Worm (Caenorhabditis elegans) whole organism, L2 larva: ENCODE measurements around the gene srsx-33.
"Not testable (repeated sequence)": the region's sequence is repeated elsewhere in the genome, so short reads cannot be mapped to it uniquely, and the experiment has no call there.

Experiments used
- C34F6.9 ChIP-seq: fragments of 150-350 bp; optimal IDR thresholded peaks from 2 replicates; lab custom pipeline; 2014; ENCODE audit warnings: missing biosample characterization, missing genetic modification characterization
- Y55F3AM.14 ChIP-seq: fragments of 200-800 bp; sonication (Bioruptor generic); optimal IDR thresholded peaks from 2 replicates; lab custom pipeline; 2018; ENCODE audit warnings: mild to moderate bottlenecking, missing genetic modification characterization, missing compliant biosample characterization
- alr-1 ChIP-seq: fragments of 150-350 bp; optimal IDR thresholded peaks from 2 replicates; lab custom pipeline; 2014; ENCODE audit warnings: missing biosample characterization, missing genetic modification characterization
- aly-2 ChIP-seq: fragments of 150-350 bp; optimal IDR thresholded peaks from 2 replicates; lab custom pipeline; 2014; ENCODE audit warnings: missing biosample characterization, missing genetic modification characterization
- ama-1 ChIP-seq: fragments of 150-350 bp; optimal IDR thresholded peaks from 2 replicates; lab custom pipeline; 2018; ENCODE audit warnings: inconsistent platforms
- blmp-1 ChIP-seq: sonication (generic microtip); optimal IDR thresholded peaks from 2 replicates; lab custom pipeline; 2017; ENCODE audit warnings: missing genetic modification characterization, mild to moderate bottlenecking, missing compliant biosample characterization, antibody characterized with exemption, moderate library complexity; ENCODE audit not compliant: insufficient read depth
- ceh-82 ChIP-seq: fragments of 150-350 bp; optimal IDR thresholded peaks from 2 replicates; lab custom pipeline; 2014; ENCODE audit warnings: missing biosample characterization, missing genetic modification characterization
- crh-2 ChIP-seq: sonication (generic microtip); optimal IDR thresholded peaks from 2 replicates; lab custom pipeline; 2017; ENCODE audit warnings: missing biosample characterization, missing genetic modification characterization
- dmd-4 ChIP-seq: sonication (generic microtip); optimal IDR thresholded peaks from 2 replicates; lab custom pipeline; 2017; ENCODE audit warnings: missing biosample characterization, missing genetic modification characterization
- egl-27 ChIP-seq: sonication (generic microtip); optimal IDR thresholded peaks from 3 replicates; lab custom pipeline; 2017; ENCODE audit warnings: missing biosample characterization, missing genetic modification reagents, missing genetic modification characterization
- lin-39 ChIP-seq: fragments of 150-350 bp; optimal IDR thresholded peaks from 2 replicates; lab custom pipeline; 2014; ENCODE audit warnings: missing biosample characterization, missing genetic modification reagents, missing genetic modification characterization
- lsy-2 ChIP-seq, 2 experiments: fragments of 150-350 bp in 1 of 2; sonication (generic microtip) in 1 of 2; optimal IDR thresholded peaks; 2 replicates each; lab custom pipeline; 2014 to 2017; ENCODE audit warnings: missing biosample characterization in 2 of 2, missing genetic modification characterization in 2 of 2
- mab-5 ChIP-seq: fragments of 150-350 bp; optimal IDR thresholded peaks from 2 replicates; lab custom pipeline; 2014; ENCODE audit warnings: missing biosample characterization, missing genetic modification characterization
- mbf-1 ChIP-seq: sonication (generic microtip); optimal IDR thresholded peaks from 2 replicates; lab custom pipeline; 2017; ENCODE audit warnings: missing biosample characterization, missing genetic modification characterization
- nhr-10 ChIP-seq: sonication (generic microtip); optimal IDR thresholded peaks from 2 replicates; lab custom pipeline; 2017; ENCODE audit warnings: missing biosample characterization, missing genetic modification characterization
- nhr-11 ChIP-seq: fragments of 150-350 bp; optimal IDR thresholded peaks from 2 replicates; lab custom pipeline; 2014; ENCODE audit warnings: missing biosample characterization, missing genetic modification characterization
- nhr-21 ChIP-seq: fragments of 150-350 bp; optimal IDR thresholded peaks from 2 replicates; lab custom pipeline; 2014; ENCODE audit warnings: missing biosample characterization, missing genetic modification characterization
- nhr-23 ChIP-seq: fragments of 150-350 bp; optimal IDR thresholded peaks from 2 replicates; lab custom pipeline; 2014; ENCODE audit warnings: missing biosample characterization, missing genetic modification reagents, missing genetic modification characterization
- nhr-237 ChIP-seq: fragments of 150-350 bp; optimal IDR thresholded peaks from 2 replicates; lab custom pipeline; 2014; ENCODE audit warnings: missing biosample characterization, missing genetic modification characterization
- nhr-25 ChIP-seq: fragments of 150-350 bp; sonication (generic microtip); optimal IDR thresholded peaks from 3 replicates; lab custom pipeline; 2014; ENCODE audit warnings: missing biosample characterization, missing genetic modification characterization
- nhr-6 ChIP-seq: fragments of 150-350 bp; optimal IDR thresholded peaks from 2 replicates; lab custom pipeline; 2014; ENCODE audit warnings: missing biosample characterization, missing genetic modification characterization
- nhr-77 ChIP-seq: fragments of 150-350 bp; optimal IDR thresholded peaks from 2 replicates; lab custom pipeline; 2014; ENCODE audit warnings: missing biosample characterization, missing genetic modification characterization
- sma-3 ChIP-seq: sonication (generic microtip); optimal IDR thresholded peaks from 2 replicates; lab custom pipeline; 2016; ENCODE audit warnings: missing genetic modification reagents, missing genetic modification characterization, missing compliant biosample characterization
- sma-9 ChIP-seq, 2 experiments: fragments of 150-350 bp in 1 of 2; sonication (generic microtip) in 1 of 2; optimal IDR thresholded peaks; 2 replicates each; lab custom pipeline; 2014 to 2016; ENCODE audit warnings: missing genetic modification characterization in 2 of 2, mild to moderate bottlenecking in 1 of 2, missing biosample characterization in 1 of 2, missing compliant biosample characterization in 1 of 2, missing genetic modification reagents in 1 of 2, moderate library complexity in 1 of 2
- snpc-4 ChIP-seq: fragments of 150-350 bp; optimal IDR thresholded peaks from 2 replicates; lab custom pipeline; 2014; ENCODE audit warnings: missing biosample characterization, missing genetic modification characterization
- unc-55 ChIP-seq: fragments of 150-350 bp; sonication (generic microtip); optimal IDR thresholded peaks from 3 replicates; lab custom pipeline; 2014; ENCODE audit warnings: missing biosample characterization, missing genetic modification reagents, missing genetic modification characterization
- unc-62 ChIP-seq: fragments of 150-350 bp; optimal IDR thresholded peaks from 2 replicates; lab custom pipeline; 2014; ENCODE audit warnings: missing biosample characterization, missing genetic modification reagents, missing genetic modification characterization
- ztf-1 ChIP-seq: fragments of 200-800 bp; sonication (Bioruptor generic); conservative IDR thresholded peaks from 2 replicates; pipeline ENCODE4 v1.3.6; 2022; ENCODE audit warnings: missing genetic modification characterization, missing compliant biosample characterization
- ztf-11 ChIP-seq: sonication (generic microtip); optimal IDR thresholded peaks from 2 replicates; lab custom pipeline; 2017; ENCODE audit warnings: missing biosample characterization, missing genetic modification characterization
- ztf-4 ChIP-seq: fragments of 150-350 bp; optimal IDR thresholded peaks from 2 replicates; lab custom pipeline; 2014; ENCODE audit warnings: missing biosample characterization, missing genetic modification characterization

srsx-33 gene

DNA sequence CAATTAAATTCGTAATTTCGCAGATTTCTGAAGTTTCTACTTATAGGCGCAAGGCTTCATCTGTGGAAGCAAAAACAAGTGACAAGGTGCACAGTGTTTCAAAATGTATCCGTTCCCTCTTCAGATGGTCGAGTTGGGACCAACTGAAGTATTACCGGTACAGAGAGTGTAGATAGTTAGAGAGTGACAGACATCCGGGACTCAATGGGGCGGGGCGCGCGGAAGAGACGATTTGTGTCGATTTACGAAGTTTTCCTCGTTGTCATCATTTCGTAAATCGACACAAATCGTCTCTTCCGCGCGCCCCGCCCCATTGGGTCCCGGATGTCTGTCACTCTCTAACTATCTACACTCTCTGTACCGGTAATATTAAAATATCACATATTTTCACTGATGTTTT lies 33.8 kb upstream of the srsx-33 start, which contains the start of gene C03E10.3:
Gene C03E10.3 (plus strand): TSS at position 301 of the 400 bp plus-strand sequence.
- not testable (repeated sequence) for TF ChIP-seq ztf-11 (tag; lab: Kevin White, UChicago); Y55F3AM.14 (GFP tag; lab: Kevin White, UChicago); blmp-1
- TF ChIP-seq, all 48 proteins: peak for 0; not testable (repeated sequence) for 48

DNA sequence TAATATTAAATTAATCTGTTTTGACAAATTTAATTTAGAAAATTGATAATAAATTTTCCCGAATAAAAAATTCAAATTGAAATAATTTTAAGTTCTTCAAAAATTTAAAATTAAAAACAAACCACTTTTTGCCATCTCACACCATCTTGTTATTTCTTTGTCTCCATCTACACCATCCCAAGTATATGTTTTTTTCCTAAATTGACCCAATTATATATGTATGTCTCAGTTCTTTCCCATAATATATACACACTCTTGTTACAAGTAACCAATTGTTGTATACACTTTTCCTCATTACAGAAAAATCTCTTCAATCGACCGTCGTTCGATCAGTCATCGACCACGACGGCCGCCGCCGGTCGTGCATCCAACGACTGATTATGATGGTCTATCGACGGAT lies 29.9 kb upstream of the srsx-33 start, which contains the start of gene gly-20:
Gene gly-20 (plus strand): TSS at position 301 of the 400 bp plus-strand sequence.
- TF ChIP-seq nhr-77 (tag; lab: Kevin White, UChicago) (no peak), sma-9 (GFP tag; optimal IDR thresholded peaks at IDR 0.05; lab: Kevin White, UChicago) (no peak), sma-9 (tag; optimal IDR thresholded peaks at IDR 0.05; lab: Kevin White, UChicago) (no peak), ztf-4 (tag; lab: Kevin White, UChicago) (no peak), nhr-25 (no peak), mbf-1 (tag; lab: Kevin White, UChicago) (no peak), crh-2 (no peak), ceh-82 (tag; lab: Kevin White, UChicago) (no peak), snpc-4 (no peak), unc-62 (GFP tag; lab: Kevin White, UChicago) (no peak), egl-27 (tag; lab: Kevin White, UChicago) (no peak), ama-1 (lab: Kevin White, UChicago) (no peak)

DNA sequence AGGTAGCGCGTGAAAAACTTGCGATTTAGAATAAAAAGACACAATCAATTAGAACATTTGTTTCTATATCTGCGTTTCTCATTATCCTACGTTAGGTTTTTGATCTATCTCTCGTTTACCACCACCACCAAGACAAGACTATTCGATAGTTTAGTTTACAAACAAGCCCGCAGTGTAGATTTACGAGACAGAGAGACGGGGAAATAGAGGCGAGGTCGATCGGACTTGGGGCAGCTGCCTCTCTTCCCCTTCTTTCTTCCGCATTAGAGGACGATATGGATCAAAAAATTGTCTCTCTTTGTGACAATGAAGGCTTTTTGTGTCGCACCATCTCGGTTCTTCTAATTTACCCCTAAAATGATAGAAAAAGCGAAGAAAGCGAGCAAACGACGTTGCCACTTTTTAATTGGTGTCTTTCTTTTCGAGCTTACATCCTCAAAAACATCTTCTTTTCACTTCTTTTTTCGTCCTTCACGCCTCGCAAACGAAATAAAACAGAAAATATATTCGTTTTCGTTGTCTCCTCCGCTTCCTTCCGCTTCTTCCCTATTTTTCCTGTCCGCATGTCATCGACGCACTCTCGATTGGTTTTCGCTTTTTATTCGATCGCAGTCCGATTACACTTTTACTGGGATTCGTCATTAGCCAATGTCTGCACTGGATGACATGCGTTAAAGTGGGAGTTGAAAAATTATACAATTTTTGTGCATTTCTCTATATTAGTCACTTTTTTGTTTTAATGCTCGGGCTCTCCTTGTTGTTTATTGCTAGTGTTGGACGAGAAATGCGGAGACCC lies 29.3 kb upstream of the srsx-33 start:
- TF ChIP-seq nhr-21 (tag; lab: Kevin White, UChicago), result peak; percentile 5
- TF ChIP-seq sma-9 (GFP tag; optimal IDR thresholded peaks at IDR 0.05; lab: Kevin White, UChicago), result peak; percentile 30
- TF ChIP-seq sma-9 (tag; optimal IDR thresholded peaks at IDR 0.05; lab: Kevin White, UChicago), result no peak
- no peak for TF ChIP-seq aly-2 (tag; lab: Kevin White, UChicago)
- TF ChIP-seq unc-55 (GFP tag; lab: Kevin White, UChicago), result peak; percentile 11
- peak; percentile 26 for TF ChIP-seq C34F6.9 (tag; lab: Kevin White, UChicago)
- peak in 1 of 2 experiments; percentile 25 for TF ChIP-seq lsy-2 (tag; optimal IDR thresholded peaks at IDR 0.05; lab: Kevin White, UChicago)

DNA sequence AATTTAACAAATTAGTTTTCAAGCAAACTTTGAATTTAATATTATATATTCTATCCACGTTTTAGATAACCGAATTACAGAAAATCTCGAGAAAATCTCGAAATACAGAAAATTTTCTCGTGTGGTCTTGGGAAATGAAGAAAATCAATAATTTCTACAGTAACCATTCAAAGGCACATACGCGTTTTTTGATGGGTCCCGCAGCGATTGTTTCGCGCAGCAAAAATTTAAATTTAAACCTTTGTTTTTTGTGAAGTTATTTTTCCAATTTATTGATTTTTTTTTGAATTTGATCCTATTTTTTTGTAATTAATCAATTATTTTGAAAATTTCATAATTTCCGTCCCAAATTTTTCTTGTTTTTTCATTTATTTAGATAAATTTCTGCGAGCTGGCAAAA lies 27.2 kb upstream of the srsx-33 start:
- TF ChIP-seq ztf-1 (GFP tag; lab: Robert Waterston, UW) (no peak), lin-39 (tag; lab: Kevin White, UChicago) (no peak), mab-5 (no peak)
- TF ChIP-seq, all 48 proteins: peak for 0

DNA sequence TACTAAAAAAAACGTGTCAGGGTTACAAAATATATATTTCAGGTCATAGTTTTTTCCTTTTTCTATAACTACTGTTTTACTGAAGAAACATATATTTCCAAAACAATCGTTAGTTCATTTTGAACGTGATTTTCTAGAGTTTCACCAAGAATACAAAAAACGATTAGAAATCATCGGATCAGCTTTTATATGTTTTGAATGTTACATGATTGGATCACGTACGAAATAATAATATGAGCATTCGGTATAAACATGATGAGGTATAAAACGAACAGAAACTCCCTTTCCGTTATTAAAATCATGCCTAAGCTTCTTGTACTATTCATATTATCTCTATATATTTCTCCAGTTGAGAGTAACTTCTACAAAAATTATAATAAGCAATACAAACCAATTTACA lies 20.5 kb upstream of the srsx-33 start, which contains the start of gene clec-223:
Gene clec-223 (plus strand): TSS at position 301 of the 400 bp plus-strand sequence.
- TF ChIP-seq sma-3 (GFP tag; lab: Kevin White, UChicago) (no peak), nhr-11 (tag; lab: Kevin White, UChicago) (no peak), ztf-4 (tag; lab: Kevin White, UChicago) (no peak)
- TF ChIP-seq, all 48 proteins: peak for 0

DNA sequence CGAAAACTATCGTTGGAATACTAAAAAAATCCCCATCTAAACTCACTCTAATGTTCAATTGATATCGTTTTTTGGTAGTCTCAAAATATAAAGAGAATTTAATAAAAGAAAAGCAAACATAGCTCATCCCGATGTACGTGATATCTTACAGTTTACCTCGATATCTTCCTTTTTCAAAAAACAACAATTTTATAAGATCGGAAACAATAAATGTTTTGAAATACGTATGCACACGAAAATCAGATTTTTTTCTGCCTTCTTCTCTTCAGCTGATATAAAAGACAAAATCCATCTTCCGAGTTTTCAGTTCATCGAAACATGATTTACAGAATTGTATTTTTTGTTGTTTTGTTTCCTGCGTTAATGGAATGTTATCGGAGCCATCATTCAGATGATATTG lies 18.7 kb upstream of the srsx-33 start, which contains the start of gene clec-222:
Gene clec-222 (plus strand): TSS at position 301 of the 400 bp plus-strand sequence.
- TF ChIP-seq nhr-237 (tag; lab: Kevin White, UChicago), result no peak
- TF ChIP-seq ceh-82 (tag; lab: Kevin White, UChicago), result no peak
- TF ChIP-seq nhr-10 (tag; lab: Kevin White, UChicago), result no peak

DNA sequence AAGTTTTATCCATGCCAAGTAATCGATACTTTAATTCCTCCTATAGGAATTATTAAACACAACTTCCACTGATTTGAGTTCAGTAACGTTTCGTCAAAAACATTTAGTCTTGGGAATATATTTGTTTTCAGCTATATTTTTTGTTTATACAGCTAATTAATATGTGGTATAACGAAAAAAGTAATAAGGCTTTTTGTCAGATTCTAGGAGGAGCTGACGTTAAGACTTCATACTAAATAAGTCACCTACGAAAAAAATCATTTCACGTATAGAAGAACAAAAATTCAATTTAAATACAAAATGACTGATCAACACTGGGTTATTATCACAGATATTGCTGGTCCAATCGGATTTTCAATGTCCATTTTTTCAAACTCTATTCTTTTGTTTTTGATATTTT lies 16.5 kb upstream of the srsx-33 start, which contains the start of gene str-115:
Gene str-115 (plus strand): TSS at position 301 of the 400 bp plus-strand sequence.
- TF ChIP-seq alr-1 (tag; lab: Kevin White, UChicago) (no peak), dmd-4 (no peak), ztf-11 (tag; lab: Kevin White, UChicago) (no peak), nhr-25 (no peak), nhr-23 (tag; lab: Kevin White, UChicago) (no peak), nhr-77 (tag; lab: Kevin White, UChicago) (no peak), nhr-6 (tag; lab: Kevin White, UChicago) (no peak), ztf-1 (GFP tag; lab: Robert Waterston, UW) (no peak), mbf-1 (tag; lab: Kevin White, UChicago) (no peak), mab-5 (no peak), snpc-4 (no peak)
